Worm (Caenorhabditis elegans): ENCODE measurements around the gene T24C4.5.

T24C4.5 gene

DNA sequence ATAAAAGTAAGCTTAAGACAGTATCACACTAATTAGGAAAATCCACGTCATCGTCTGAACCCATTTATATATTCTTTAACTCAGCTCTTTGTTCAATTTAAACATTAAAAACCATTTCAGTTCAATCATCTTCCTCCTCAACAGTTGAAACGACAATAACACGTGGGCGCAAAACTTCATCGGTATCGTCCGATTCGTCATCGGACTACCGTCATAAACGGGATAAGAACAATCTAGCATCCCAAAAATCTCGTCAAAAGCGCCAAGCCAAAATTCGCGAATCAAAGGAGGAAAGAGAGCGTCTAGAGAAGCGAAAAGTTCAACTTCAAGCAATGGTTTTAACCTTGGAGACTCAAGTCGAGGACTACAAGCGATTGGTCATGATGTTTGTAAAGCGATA is 44.3 kb downstream of the T24C4.5 start:
- TF ChIP-seq T22C8.4 (GFP tag; IDR thresholded peaks at IDR 0.05) (no peak), cog-1 (tag; optimal IDR thresholded peaks at IDR 0.05) (no peak), ref-1 (GFP tag; conservative IDR thresholded peaks at IDR 0.05) (no peak), klf-2 (GFP tag; conservative IDR thresholded peaks at IDR 0.05) (no peak), tab-1 (GFP tag; IDR thresholded peaks at IDR 0.05) (no peak), med-1 (GFP tag; optimal IDR thresholded peaks at IDR 0.05; ENCODE audit: insufficient read depth) (no peak), ztf-23 (GFP tag; IDR thresholded peaks at IDR 0.05) (no peak), flt-1 (GFP tag; IDR thresholded peaks at IDR 0.05) (no peak), ztf-29 (GFP tag; IDR thresholded peaks at IDR 0.05) (no peak)

DNA sequence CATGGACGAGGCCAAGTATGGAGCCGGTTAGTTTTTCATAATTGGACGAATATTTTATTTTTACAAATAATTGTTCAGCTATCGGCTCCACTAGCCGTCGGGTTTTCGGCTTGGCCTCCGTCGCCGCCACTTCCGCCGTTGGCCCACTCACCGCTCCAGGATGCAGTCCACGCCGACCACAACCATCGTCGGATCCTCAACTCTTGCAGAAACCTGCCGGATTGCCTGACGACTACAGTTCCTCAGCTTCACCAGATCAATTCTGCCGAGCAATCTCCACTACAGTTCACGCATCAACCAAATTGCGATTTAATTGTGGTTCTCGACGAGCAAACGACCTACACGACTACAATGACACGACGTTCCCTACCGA is 45.1 kb downstream of the T24C4.5 start:
- TF ChIP-seq klf-2 (GFP tag; conservative IDR thresholded peaks at IDR 0.05) (no peak), tab-1 (GFP tag; IDR thresholded peaks at IDR 0.05) (no peak), ztf-23 (GFP tag; IDR thresholded peaks at IDR 0.05) (no peak), cog-1 (tag; optimal IDR thresholded peaks at IDR 0.05) (no peak), flt-1 (GFP tag; IDR thresholded peaks at IDR 0.05) (peak; percentile 66; the same call in 1 of the 2 replicates), med-1 (GFP tag; optimal IDR thresholded peaks at IDR 0.05; ENCODE audit: insufficient read depth) (no peak), ref-1 (GFP tag; conservative IDR thresholded peaks at IDR 0.05) (no peak), T22C8.4 (GFP tag; IDR thresholded peaks at IDR 0.05) (no peak), ztf-29 (GFP tag; IDR thresholded peaks at IDR 0.05) (peak; percentile 30; the same call in 1 of the 2 replicates)

DNA sequence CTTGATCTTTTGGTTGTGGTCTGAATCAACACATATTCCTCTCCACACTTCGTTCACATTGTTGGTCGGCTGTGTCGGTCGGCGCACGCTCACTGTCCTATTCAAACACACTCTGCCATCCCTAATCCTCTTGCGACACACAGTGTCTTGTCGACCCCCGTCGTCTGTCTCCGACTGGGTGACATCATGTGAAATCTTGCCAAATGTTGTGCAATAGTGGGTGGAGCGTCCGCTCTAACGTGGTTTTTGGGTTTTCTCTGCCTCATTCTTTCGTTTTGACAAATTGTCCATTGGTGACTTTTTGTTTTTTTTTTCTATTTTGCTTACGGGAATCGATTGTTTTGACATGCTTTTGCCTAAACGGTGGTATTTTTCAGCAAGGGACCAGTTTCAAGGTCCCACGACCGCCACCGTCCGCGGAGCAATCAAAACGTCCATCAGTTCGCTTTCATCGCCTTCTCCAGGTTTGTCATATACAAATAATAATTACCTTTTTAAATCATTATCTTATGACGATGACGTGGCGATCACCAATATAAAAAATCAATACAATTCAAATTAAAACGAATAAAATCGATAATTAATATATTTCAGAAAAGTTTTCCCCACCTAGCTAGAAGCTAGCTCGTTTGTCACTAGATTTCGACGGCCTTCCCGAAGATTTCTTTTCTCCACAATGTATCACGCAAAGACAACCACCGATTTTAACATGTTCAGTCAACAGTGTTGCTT is 45.7 kb downstream of the T24C4.5 start:
- TF ChIP-seq ztf-23 (GFP tag; IDR thresholded peaks at IDR 0.05), result no peak
- peak; percentile 85 for TF ChIP-seq cog-1 (tag; optimal IDR thresholded peaks at IDR 0.05)
- TF ChIP-seq ref-1 (GFP tag; conservative IDR thresholded peaks at IDR 0.05), result no peak
- TF ChIP-seq T22C8.4 (GFP tag; IDR thresholded peaks at IDR 0.05), result peak; percentile 57; the same call in 1 of the 2 replicates
- TF ChIP-seq flt-1 (GFP tag; IDR thresholded peaks at IDR 0.05), result peak; percentile 78

DNA sequence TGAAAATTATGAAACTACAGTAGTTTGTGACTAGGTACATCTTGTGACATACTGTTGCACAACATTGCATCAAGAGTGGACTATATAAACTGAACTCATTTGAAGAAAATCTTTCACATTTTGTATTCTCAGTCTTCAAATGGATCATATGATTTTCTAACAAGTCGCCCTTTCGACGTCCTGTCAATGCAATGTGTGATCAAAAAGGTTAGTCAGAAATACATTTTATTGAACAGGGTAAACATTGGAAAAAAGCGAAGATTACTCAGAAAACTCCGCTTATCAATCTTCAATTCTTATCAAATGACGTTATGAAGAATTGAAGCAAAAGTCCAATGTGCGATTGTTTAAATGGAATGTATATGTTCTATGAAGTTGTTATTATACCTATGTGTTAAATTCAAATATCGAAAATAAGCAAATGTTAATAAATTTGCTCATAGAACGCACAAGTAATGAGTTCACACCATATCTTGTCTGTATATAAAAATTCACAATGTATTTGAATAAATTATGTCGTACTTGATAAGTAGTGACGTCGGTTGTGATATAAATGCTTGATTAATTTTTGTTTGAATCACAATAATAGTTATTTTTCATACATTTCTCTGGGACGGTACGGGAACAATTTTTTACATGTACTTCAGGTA is 46.6 kb downstream of the T24C4.5 start, which contains the start of gene zip-2:
Gene zip-2, plus strand, starts transcription at position 128 of the 650 bp plus-strand sequence.
- TF ChIP-seq ref-1 (GFP tag; conservative IDR thresholded peaks at IDR 0.05), result no peak
- no peak for TF ChIP-seq klf-2 (GFP tag; conservative IDR thresholded peaks at IDR 0.05)

DNA sequence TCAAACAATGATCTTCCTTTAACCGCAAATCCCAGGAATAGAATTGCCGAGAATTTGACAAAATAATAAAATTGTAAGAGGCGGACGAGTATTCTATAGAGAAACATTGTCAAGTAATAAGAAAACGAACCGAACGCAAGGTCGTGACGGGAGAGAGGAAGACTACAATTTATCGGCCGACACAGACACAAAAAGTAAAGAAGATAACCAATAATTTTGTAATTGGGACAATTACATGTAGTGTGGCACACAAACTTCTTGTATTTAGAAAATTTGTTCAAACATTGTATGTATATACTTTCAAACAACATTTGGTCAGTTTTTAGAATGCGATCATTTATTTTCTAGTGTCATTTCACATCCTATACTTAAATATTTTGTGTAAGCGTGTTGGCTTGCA is 47.6 kb downstream of the T24C4.5 start, which contains the start of gene ceeh-1:
Gene ceeh-1, minus strand, starts transcription at position 317 of the 400 bp plus-strand sequence.
- TF ChIP-seq ztf-23 (GFP tag; IDR thresholded peaks at IDR 0.05) (no peak), ref-1 (GFP tag; conservative IDR thresholded peaks at IDR 0.05) (no peak), flt-1 (GFP tag; IDR thresholded peaks at IDR 0.05) (no peak), med-1 (GFP tag; optimal IDR thresholded peaks at IDR 0.05; ENCODE audit: insufficient read depth) (no peak), ztf-29 (GFP tag; IDR thresholded peaks at IDR 0.05) (no peak), T22C8.4 (GFP tag; IDR thresholded peaks at IDR 0.05) (no peak), tab-1 (GFP tag; IDR thresholded peaks at IDR 0.05) (no peak), klf-2 (GFP tag; conservative IDR thresholded peaks at IDR 0.05) (no peak)

Data from whole organism, midembryonic.